Worm (Caenorhabditis elegans): Measurements from ENCODE around the gene usp-14.
A peak's percentile ranks its signal among the peaks of the same experiment; 100 is the strongest.

The usp-14 gene

DNA sequence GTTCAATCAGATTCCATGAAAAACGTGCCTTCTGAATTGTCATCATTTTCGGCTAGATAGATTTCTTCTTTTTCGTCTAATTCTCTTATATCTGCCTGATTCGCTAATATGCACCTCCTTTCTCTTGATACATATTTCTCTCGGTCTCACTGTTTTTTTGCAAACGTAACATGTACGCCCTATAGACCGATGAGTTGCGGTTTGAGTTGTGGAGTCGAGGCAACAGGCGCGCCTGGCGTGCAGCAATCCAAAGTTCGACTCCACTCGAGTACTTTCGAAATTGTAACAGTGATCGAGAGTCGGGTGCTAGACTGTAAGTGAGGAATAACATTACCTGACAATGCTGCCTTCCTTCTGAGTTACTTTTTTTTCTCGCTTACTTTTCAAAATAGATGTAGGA, 8.3 kb upstream of the usp-14 start (continued):
- TF ChIP-seq ceh-82 (tag; optimal IDR thresholded peaks at IDR 0.05) (no peak), nhr-129 (tag; optimal IDR thresholded peaks at IDR 0.05) (peak; percentile 86), R02D3.7 (tag; optimal IDR thresholded peaks at IDR 0.05) (no peak), ztf-4 (tag; optimal IDR thresholded peaks at IDR 0.05) (peak; percentile 65)

DNA sequence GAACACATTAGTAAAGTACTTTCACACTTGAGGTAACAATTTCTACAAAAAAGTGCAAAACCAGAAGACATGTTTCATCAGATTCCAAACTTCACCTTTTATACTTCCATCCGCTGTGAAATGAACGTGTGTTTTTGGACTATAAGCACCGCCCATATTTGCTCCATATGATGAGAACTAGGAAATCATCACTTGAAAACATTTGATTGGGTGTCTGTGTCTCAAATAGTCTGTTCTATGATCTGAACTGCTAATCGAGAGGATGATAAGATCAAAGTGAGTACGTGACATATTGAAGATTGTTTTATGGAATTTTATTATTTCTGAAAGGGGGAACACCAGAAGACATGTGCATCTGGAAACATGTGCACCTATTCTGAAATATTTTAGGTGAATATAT, 6.9 kb upstream of the usp-14 start:
- peak; percentile 1 for TF ChIP-seq fos-1 (tag; optimal IDR thresholded peaks at IDR 0.05)
- TF ChIP-seq blmp-1 (tag; optimal IDR thresholded peaks at IDR 0.05; ENCODE audit: insufficient read depth) = peak; percentile 54
- TF ChIP-seq nhr-129 (tag; optimal IDR thresholded peaks at IDR 0.05) = peak; percentile 43
- peak; percentile 35 for TF ChIP-seq nhr-77 (tag; optimal IDR thresholded peaks at IDR 0.05)
- no peak for TF ChIP-seq mab-5 (tag; optimal IDR thresholded peaks at IDR 0.05)
- TF ChIP-seq sma-9 (GFP tag; optimal IDR thresholded peaks at IDR 0.05) = peak; percentile 87
- TF ChIP-seq sma-9 (tag; optimal IDR thresholded peaks at IDR 0.05) = no peak
- TF ChIP-seq lin-13 (GFP tag; optimal IDR thresholded peaks at IDR 0.05) = no peak
- peak; percentile 42 for TF ChIP-seq crh-2 (tag; optimal IDR thresholded peaks at IDR 0.05)
- TF ChIP-seq nhr-25 (tag; optimal IDR thresholded peaks at IDR 0.05) = peak; percentile 12
- TF ChIP-seq nhr-21 (tag; optimal IDR thresholded peaks at IDR 0.05) = peak; percentile 55

DNA sequence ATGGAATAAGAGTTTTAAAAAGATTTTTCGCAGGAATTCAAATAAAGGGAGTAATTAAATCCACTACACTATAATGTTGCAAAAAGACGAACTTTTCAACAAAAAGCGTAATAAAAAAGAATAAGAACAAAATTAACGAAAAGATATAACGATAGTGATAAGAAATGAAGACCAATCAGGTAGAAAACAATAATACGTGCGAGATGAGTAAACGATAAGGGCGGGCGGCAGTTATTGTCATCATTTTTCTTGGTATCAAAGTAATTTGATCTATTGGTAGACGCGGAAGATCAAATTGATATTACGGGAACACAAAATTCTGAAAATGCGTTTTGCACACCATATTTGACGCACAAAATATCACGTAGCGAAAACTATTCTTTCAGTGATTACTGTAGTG, 6.0 kb upstream of the usp-14 start:
- TF ChIP-seq fos-1 (tag; optimal IDR thresholded peaks at IDR 0.05) = peak; percentile 55
- no peak for TF ChIP-seq gmeb-1 (tag; optimal IDR thresholded peaks at IDR 0.05)
- peak; percentile 12 for TF ChIP-seq blmp-1 (tag; optimal IDR thresholded peaks at IDR 0.05; ENCODE audit: insufficient read depth)
- no peak for TF ChIP-seq ceh-82 (tag; optimal IDR thresholded peaks at IDR 0.05)
- no peak for TF ChIP-seq alr-1 (tag; optimal IDR thresholded peaks at IDR 0.05)
- no peak for TF ChIP-seq nhr-237 (tag; optimal IDR thresholded peaks at IDR 0.05)
- TF ChIP-seq sem-4 (tag; optimal IDR thresholded peaks at IDR 0.05) = no peak
- TF ChIP-seq skn-1 (tag; optimal IDR thresholded peaks at IDR 0.05) = peak; percentile 92
- peak; percentile 30 for TF ChIP-seq sma-9 (GFP tag; optimal IDR thresholded peaks at IDR 0.05)
- no peak for TF ChIP-seq sma-9 (tag; optimal IDR thresholded peaks at IDR 0.05)
- TF ChIP-seq ZK546.5 (tag; optimal IDR thresholded peaks at IDR 0.05) = no peak

DNA sequence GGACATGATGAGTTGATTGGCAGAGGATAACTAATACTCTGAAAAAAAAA, 5.8 kb upstream of the usp-14 start, which contains the start of gene cysl-2:
Gene cysl-2 (minus strand): TSS at position 38 of the 50 bp plus-strand sequence.
- TF ChIP-seq ama-1 (optimal IDR thresholded peaks at IDR 0.05) = peak; percentile 61
- no peak for TF ChIP-seq nhr-21 (tag; optimal IDR thresholded peaks at IDR 0.05)
- no peak for TF ChIP-seq unc-39 (tag; optimal IDR thresholded peaks at IDR 0.05)

DNA sequence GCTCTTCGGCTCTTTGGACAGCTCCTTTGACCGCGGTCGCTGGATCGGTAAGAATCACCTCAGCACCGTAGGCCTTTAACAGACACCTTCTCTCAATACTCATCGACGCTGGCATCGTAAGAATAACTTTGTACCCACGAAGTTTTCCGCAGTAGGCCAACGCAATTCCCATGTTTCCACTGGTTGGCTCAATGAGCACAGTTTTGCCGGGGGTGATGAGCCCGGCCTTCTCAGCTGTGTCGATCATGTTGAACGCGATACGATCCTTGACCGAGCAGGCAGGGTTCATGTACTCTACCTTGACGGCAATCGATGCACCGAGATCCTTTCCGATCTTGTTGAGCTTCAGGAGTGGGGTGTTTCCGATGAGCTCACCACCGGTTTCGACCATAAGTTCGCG, 5.5 kb upstream of the usp-14 start:
- no peak for TF ChIP-seq nhr-25 (tag; optimal IDR thresholded peaks at IDR 0.05)
- no peak for TF ChIP-seq dmd-4 (tag; optimal IDR thresholded peaks at IDR 0.05)
- TF ChIP-seq lsy-2 (tag; optimal IDR thresholded peaks at IDR 0.05) = no peak
- no peak for TF ChIP-seq snpc-4 (tag; optimal IDR thresholded peaks at IDR 0.05)
- TF ChIP-seq unc-55 (GFP tag; optimal IDR thresholded peaks at IDR 0.05) = no peak
- TF ChIP-seq ceh-16 (tag; optimal IDR thresholded peaks at IDR 0.05) = no peak
- TF ChIP-seq mdl-1 (tag; optimal IDR thresholded peaks at IDR 0.05) = no peak
- no peak for TF ChIP-seq unc-39 (tag; optimal IDR thresholded peaks at IDR 0.05)
- TF ChIP-seq ztf-1 (GFP tag; conservative IDR thresholded peaks at IDR 0.05) = no peak
- no peak for TF ChIP-seq ceh-82 (tag; optimal IDR thresholded peaks at IDR 0.05)
- TF ChIP-seq fos-1 (tag; optimal IDR thresholded peaks at IDR 0.05) = no peak
- no peak for TF ChIP-seq nhr-129 (tag; optimal IDR thresholded peaks at IDR 0.05)

DNA sequence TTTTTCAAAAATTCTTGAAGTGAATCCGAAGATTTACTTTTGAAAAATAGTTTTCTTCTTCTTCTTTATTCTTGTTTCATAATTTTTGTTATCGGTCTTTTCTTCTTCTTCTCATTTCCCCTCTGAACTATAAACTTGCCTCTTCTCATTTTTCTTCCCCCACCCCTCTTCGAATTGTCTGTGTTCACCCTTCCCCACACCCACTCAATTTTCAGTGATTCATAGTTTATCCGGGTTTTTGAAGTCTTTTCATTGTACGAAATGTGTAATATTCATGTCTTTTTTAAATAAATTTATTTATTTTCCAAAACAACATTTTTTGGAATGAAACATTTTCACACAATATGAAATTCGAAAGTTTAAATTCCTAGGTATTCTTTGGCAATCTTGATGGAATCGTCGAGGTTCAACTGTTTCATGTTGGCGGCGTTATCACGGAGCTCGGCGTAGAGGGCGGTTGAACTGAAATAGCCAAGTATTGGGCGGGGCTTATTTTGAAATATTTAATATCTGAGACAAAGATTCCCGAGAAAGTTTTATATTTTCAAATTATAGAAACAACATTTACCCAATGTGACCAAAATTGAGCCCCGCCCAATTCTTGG, 4.2 kb upstream of the usp-14 start:
- no peak for TF ChIP-seq R02D3.7 (tag; optimal IDR thresholded peaks at IDR 0.05)
- TF ChIP-seq ama-1 (optimal IDR thresholded peaks at IDR 0.05) = peak; percentile 59
- no peak for TF ChIP-seq nhr-23 (tag; optimal IDR thresholded peaks at IDR 0.05)
- no peak for TF ChIP-seq aly-2 (tag; optimal IDR thresholded peaks at IDR 0.05)
- no peak for TF ChIP-seq elt-3 (tag; optimal IDR thresholded peaks at IDR 0.05)
- no peak for TF ChIP-seq nhr-237 (tag; optimal IDR thresholded peaks at IDR 0.05)

DNA sequence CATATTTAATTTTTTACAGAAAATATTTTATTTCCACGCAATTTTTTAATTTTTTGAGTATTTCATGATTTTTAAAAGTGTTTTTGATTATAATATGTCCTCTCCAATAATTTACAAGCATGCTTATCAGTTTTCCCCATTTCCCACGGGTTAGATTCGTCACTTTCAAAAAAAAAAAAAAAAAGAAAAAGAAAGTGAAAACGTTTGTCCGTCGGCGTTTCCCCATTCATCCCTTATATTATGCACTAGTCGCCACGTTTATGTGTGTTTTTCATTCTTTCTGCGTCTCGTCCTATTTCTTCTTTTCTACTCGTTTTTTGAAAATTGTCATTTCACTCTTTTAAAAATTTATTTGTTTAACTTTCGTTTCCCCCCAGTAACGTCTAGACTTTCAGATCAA, 919 bp upstream of the usp-14 start, which contains the start of gene vnut-1:
Gene vnut-1 (plus strand): TSS at position 396 of the 400 bp plus-strand sequence.
- TF ChIP-seq lin-13 (GFP tag; optimal IDR thresholded peaks at IDR 0.05) = peak; percentile 30
- no peak for TF ChIP-seq snpc-4 (tag; optimal IDR thresholded peaks at IDR 0.05)
- TF ChIP-seq elt-3 (tag; optimal IDR thresholded peaks at IDR 0.05) = no peak
- TF ChIP-seq crh-2 (tag; optimal IDR thresholded peaks at IDR 0.05) = peak; percentile 92
- TF ChIP-seq F13H6.1 (tag; optimal IDR thresholded peaks at IDR 0.05) = peak; percentile 33
- no peak for TF ChIP-seq sem-4 (tag; optimal IDR thresholded peaks at IDR 0.05)
- no peak for TF ChIP-seq ceh-16 (tag; optimal IDR thresholded peaks at IDR 0.05)
- TF ChIP-seq nhr-10 (tag; optimal IDR thresholded peaks at IDR 0.05) = no peak
- TF ChIP-seq alr-1 (tag; optimal IDR thresholded peaks at IDR 0.05) = no peak
- TF ChIP-seq aly-2 (tag; optimal IDR thresholded peaks at IDR 0.05) = no peak
- TF ChIP-seq zag-1 (tag; optimal IDR thresholded peaks at IDR 0.05) = no peak
- no peak for TF ChIP-seq unc-62 (GFP tag; optimal IDR thresholded peaks at IDR 0.05)
- TF ChIP-seq nhr-21 (tag; optimal IDR thresholded peaks at IDR 0.05) = no peak
- no peak for TF ChIP-seq nhr-129 (tag; optimal IDR thresholded peaks at IDR 0.05)
- TF ChIP-seq skn-1 (tag; optimal IDR thresholded peaks at IDR 0.05) = peak; percentile 14
- TF ChIP-seq nhr-6 (tag; optimal IDR thresholded peaks at IDR 0.05) = no peak
- peak; percentile 27 for TF ChIP-seq gmeb-1 (tag; optimal IDR thresholded peaks at IDR 0.05)
- no peak for TF ChIP-seq Y55F3AM.14 (GFP tag; optimal IDR thresholded peaks at IDR 0.05)
- TF ChIP-seq mbf-1 (tag; optimal IDR thresholded peaks at IDR 0.05) = no peak
- TF ChIP-seq elt-1 (tag; optimal IDR thresholded peaks at IDR 0.05) = no peak
- peak; percentile 27 for TF ChIP-seq C34F6.9 (tag; optimal IDR thresholded peaks at IDR 0.05)
- no peak for TF ChIP-seq ZK546.5 (tag; optimal IDR thresholded peaks at IDR 0.05)
- TF ChIP-seq ceh-82 (tag; optimal IDR thresholded peaks at IDR 0.05) = no peak
- no peak for TF ChIP-seq ama-1 (optimal IDR thresholded peaks at IDR 0.05)

Measured in whole organism, L2 larva.